Fruit fly (Drosophila melanogaster): ENCODE measurements around the gene Or33c.
A peak's percentile ranks its signal among the peaks of the same experiment; 100 is the strongest.

Gene Or33c

DNA sequence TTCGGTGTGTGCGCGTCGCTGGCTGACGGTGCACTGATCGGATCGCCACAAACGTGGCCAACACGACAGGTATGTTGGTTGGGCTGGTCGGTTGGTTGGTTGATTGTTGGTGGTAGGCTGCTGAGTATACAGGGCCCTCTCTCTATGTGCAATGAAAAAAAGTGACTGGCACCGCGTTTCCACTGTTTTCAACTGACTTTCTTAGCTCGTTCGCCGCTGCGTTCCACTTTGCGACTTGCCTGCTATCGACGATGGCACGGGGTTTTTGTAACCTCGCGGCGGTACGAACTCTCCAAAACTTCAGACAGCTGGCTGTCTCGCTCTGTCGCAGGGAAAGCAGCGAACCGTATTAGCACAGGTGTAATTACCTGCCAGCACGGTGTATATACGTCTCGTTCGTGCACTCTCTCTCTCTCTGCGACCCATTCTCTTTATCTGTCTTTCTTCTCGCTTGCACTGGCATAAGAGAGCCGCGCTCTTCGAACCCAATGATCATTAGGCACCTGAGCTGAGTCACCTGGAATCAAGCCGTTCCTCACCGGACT is 33.2 kb downstream of the Or33c start (continued):
- TF ChIP-seq ci (GFP tag; IDR thresholded peaks at IDR 0.05) (peak; percentile 77; the same call in 2 of the 3 replicates), tup (GFP tag; optimal IDR thresholded peaks at IDR 0.05) (no peak), CG9797 (GFP tag; optimal IDR thresholded peaks at IDR 0.05) (no peak), ase (GFP tag; IDR thresholded peaks at IDR 0.05) (0 out of 3 replicates have a peak, but pooled peaks have one; percentile 40), pho (GFP tag; optimal IDR thresholded peaks at IDR 0.05) (no peak), h (optimal IDR thresholded peaks at IDR 0.05) (no peak), CG14860 (GFP tag; IDR thresholded peaks at IDR 0.05; ENCODE audit: partially characterized antibody) (0 out of 3 replicates have a peak, but pooled peaks have one; percentile 33), repo (GFP tag; optimal IDR thresholded peaks at IDR 0.05) (no peak), Meics (GFP tag; optimal IDR thresholded peaks at IDR 0.05) (peak; percentile 17), CG6254 (GFP tag; optimal IDR thresholded peaks at IDR 0.05) (no peak), emc (GFP tag; optimal IDR thresholded peaks at IDR 0.05) (no peak), CG34422 (GFP tag; IDR thresholded peaks at IDR 0.05) (peak; percentile 44; the same call in 1 of the 3 replicates), NfI (GFP tag; optimal IDR thresholded peaks at IDR 0.05) (no peak), CG30020 (tag; optimal IDR thresholded peaks at IDR 0.05) (no peak), CG6854 (GFP tag; optimal IDR thresholded peaks at IDR 0.05) (peak; percentile 5), Hey (tag; optimal IDR thresholded peaks at IDR 0.05) (no peak), insv (GFP tag; optimal IDR thresholded peaks at IDR 0.05) (peak in 1 of 2 experiments; percentile 51), CG1603 (tag; optimal IDR thresholded peaks at IDR 0.05) (peak; percentile 9), CG8290 (GFP tag; optimal IDR thresholded peaks at IDR 0.05) (no peak), CG8290 (tag; optimal IDR thresholded peaks at IDR 0.05) (peak in 1 of 2 experiments; percentile 65), CG12219 (GFP tag; optimal IDR thresholded peaks at IDR 0.05) (no peak), Scr (GFP tag; IDR thresholded peaks at IDR 0.05; ENCODE audit: partially characterized antibody) (peak; percentile 45), Usf (GFP tag; optimal IDR thresholded peaks at IDR 0.05) (no peak), YL-1 (GFP tag; optimal IDR thresholded peaks at IDR 0.05) (no peak), BEAF-32 (GFP tag; optimal IDR thresholded peaks at IDR 0.05) (no peak), unpg (GFP tag; optimal IDR thresholded peaks at IDR 0.05) (peak; percentile 30), wor (GFP tag; IDR thresholded peaks at IDR 0.05) (no peak), CG7357 (GFP tag; IDR thresholded peaks at IDR 0.05) (no peak), fd3F (GFP tag; optimal IDR thresholded peaks at IDR 0.05) (no peak), CG8765 (GFP tag; IDR thresholded peaks at IDR 0.05) (no peak), NC2α (GFP tag; optimal IDR thresholded peaks at IDR 0.05) (no peak), dysf (GFP tag; IDR thresholded peaks at IDR 0.05) (no peak), chn (GFP tag; optimal IDR thresholded peaks at IDR 0.05) (peak; percentile 17), CG12659 (GFP tag; optimal IDR thresholded peaks at IDR 0.05) (peak; percentile 40), Bgb (GFP tag; IDR thresholded peaks at IDR 0.05; ENCODE audit: partially characterized antibody) (peak; percentile 64), ab (GFP tag; optimal IDR thresholded peaks at IDR 0.05) (peak; percentile 36), bcd (GFP tag; optimal IDR thresholded peaks at IDR 0.05) (peak; percentile 5), CG10147 (GFP tag; optimal IDR thresholded peaks at IDR 0.05) (no peak), aop (GFP tag; IDR thresholded peaks at IDR 0.05) (no peak), bsh (GFP tag; optimal IDR thresholded peaks at IDR 0.05) (no peak), CG10979 (tag; optimal IDR thresholded peaks at IDR 0.05) (no peak), CG18619 (GFP tag; optimal IDR thresholded peaks at IDR 0.05) (no peak), CG1792 (GFP tag; optimal IDR thresholded peaks at IDR 0.05) (no peak), Spps (tag; optimal IDR thresholded peaks at IDR 0.05) (no peak), pros (GFP tag; optimal IDR thresholded peaks at IDR 0.05) (peak; percentile 62), CG15479 (GFP tag; optimal IDR thresholded peaks at IDR 0.05) (peak; percentile 43), ewg (GFP tag; optimal IDR thresholded peaks at IDR 0.05) (no peak), Oli (tag; optimal IDR thresholded peaks at IDR 0.05) (peak; percentile 14), CG8089 (GFP tag; optimal IDR thresholded peaks at IDR 0.05) (no peak), lilli (GFP tag; optimal IDR thresholded peaks at IDR 0.05) (peak; percentile 34)

Measured in whole organism, embryonic.